Fruit fly (Drosophila melanogaster): Measurements from ENCODE around the gene CG12065.

CG12065 gene

dm6 chrX:8606206-8606605, 32.1 kb downstream of the CG12065 start, which contains the start of gene Caf1-180 (continued):
- TF ChIP-seq chn (GFP tag; optimal IDR thresholded peaks at IDR 0.05): peak; percentile 43
- TF ChIP-seq CG15696 (tag; optimal IDR thresholded peaks at IDR 0.05): no peak
- peak in 1 of 2 experiments; percentile 31 for TF ChIP-seq chif (GFP tag; optimal IDR thresholded peaks at IDR 0.05)
- no peak for TF ChIP-seq Gsc (GFP tag; IDR thresholded peaks at IDR 0.05)
- TF ChIP-seq CG2202 (tag; optimal IDR thresholded peaks at IDR 0.05): no peak
- TF ChIP-seq CkIIα-i1 (GFP tag; IDR thresholded peaks at IDR 0.05): no peak
- TF ChIP-seq gcm2 (GFP tag; optimal IDR thresholded peaks at IDR 0.05): no peak
- TF ChIP-seq dimm (GFP tag; IDR thresholded peaks at IDR 0.05): no peak
- TF ChIP-seq CG14710 (tag; optimal IDR thresholded peaks at IDR 0.05): peak; percentile 60
- no peak; the same call in 2 of the 3 replicates for TF ChIP-seq CG17361 (GFP tag; IDR thresholded peaks at IDR 0.05)
- TF ChIP-seq btn (GFP tag; optimal IDR thresholded peaks at IDR 0.05): no peak
- no peak for TF ChIP-seq B-H2 (GFP tag; optimal IDR thresholded peaks at IDR 0.05)
- no peak for TF ChIP-seq vfl (GFP tag; optimal IDR thresholded peaks at IDR 0.05)
- TF ChIP-seq ash1 (GFP tag; optimal IDR thresholded peaks at IDR 0.05): no peak
- peak; percentile 15 for TF ChIP-seq NfI (GFP tag; optimal IDR thresholded peaks at IDR 0.05)
- TF ChIP-seq CG32532 (GFP tag; IDR thresholded peaks at IDR 0.05): peak; percentile 56; the same call in 1 of the 2 replicates
- TF ChIP-seq pho (GFP tag; optimal IDR thresholded peaks at IDR 0.05): peak; percentile 45
- peak; percentile 75 for TF ChIP-seq unc-4 (GFP tag; IDR thresholded peaks at IDR 0.05; ENCODE audit: partially characterized antibody)
- TF ChIP-seq dpn (GFP tag; optimal IDR thresholded peaks at IDR 0.05): peak; percentile 30 to 33
- no peak for TF ChIP-seq CG6689 (GFP tag; IDR thresholded peaks at IDR 0.05)
- no peak for TF ChIP-seq Hand (GFP tag; optimal IDR thresholded peaks at IDR 0.05)
- peak; percentile 57; the same call in 2 of the 3 replicates for TF ChIP-seq CG14860 (GFP tag; IDR thresholded peaks at IDR 0.05; ENCODE audit: partially characterized antibody)
- no peak for TF ChIP-seq MTF-1 (GFP tag; optimal IDR thresholded peaks at IDR 0.05; ENCODE audit: borderline replicate concordance)
- no peak for TF ChIP-seq sc (optimal IDR thresholded peaks at IDR 0.05)
- TF ChIP-seq sc (GFP tag; optimal IDR thresholded peaks at IDR 0.05): no peak
- no peak for TF ChIP-seq caup (GFP tag; optimal IDR thresholded peaks at IDR 0.05; ENCODE audit: severe bottlenecking)
- TF ChIP-seq E2f2 (GFP tag; IDR thresholded peaks at IDR 0.05): peak; percentile 82
- peak; percentile 57 for TF ChIP-seq hbn (GFP tag; IDR thresholded peaks at IDR 0.05; ENCODE audit: partially characterized antibody)
- TF ChIP-seq CG3995 (GFP tag; optimal IDR thresholded peaks at IDR 0.05): peak; percentile 50
- no peak for TF ChIP-seq CG11093 (GFP tag; IDR thresholded peaks at IDR 0.05)
- peak; percentile 28 for TF ChIP-seq zen (tag; optimal IDR thresholded peaks at IDR 0.05)
- no peak for TF ChIP-seq CG4360 (GFP tag; IDR thresholded peaks at IDR 0.05)
- peak; percentile 6; the same call in 1 of the 2 replicates for TF ChIP-seq CG9215 (GFP tag; IDR thresholded peaks at IDR 0.05)
- peak; percentile 79 for TF ChIP-seq bbx (GFP tag; IDR thresholded peaks at IDR 0.05; ENCODE audit: partially characterized antibody)
- peak; percentile 82 for TF ChIP-seq oc (tag; optimal IDR thresholded peaks at IDR 0.05)
- TF ChIP-seq CG2678 (tag; optimal IDR thresholded peaks at IDR 0.05): no peak
- TF ChIP-seq wek (GFP tag; optimal IDR thresholded peaks at IDR 0.05): no peak
- TF ChIP-seq dan (GFP tag; IDR thresholded peaks at IDR 0.05): no peak
- no peak for TF ChIP-seq CG17612 (GFP tag; IDR thresholded peaks at IDR 0.05)
- TF ChIP-seq Dp (GFP tag; optimal IDR thresholded peaks at IDR 0.05): peak; percentile 83
- no peak for TF ChIP-seq nerfin-1 (tag; optimal IDR thresholded peaks at IDR 0.05)
- peak; percentile 94 for TF ChIP-seq Ets65A (GFP tag)
- TF ChIP-seq dmrt11E (tag; optimal IDR thresholded peaks at IDR 0.05): no peak
- TF ChIP-seq wdn (GFP tag; IDR thresholded peaks at IDR 0.05): no peak
- TF ChIP-seq eyg (GFP tag; optimal IDR thresholded peaks at IDR 0.05): no peak
- TF ChIP-seq grn (GFP tag; optimal IDR thresholded peaks at IDR 0.05): peak; percentile 12
- peak; percentile 36 for TF ChIP-seq CG9797 (GFP tag; optimal IDR thresholded peaks at IDR 0.05)
- TF ChIP-seq CG2116 (GFP tag; optimal IDR thresholded peaks at IDR 0.05): peak; percentile 58
- TF ChIP-seq sisA (GFP tag; IDR thresholded peaks at IDR 0.05): 0 out of 2 replicates have a peak, but pooled peaks have one; percentile 9
- peak; percentile 20 for TF ChIP-seq CG12942 (GFP tag; optimal IDR thresholded peaks at IDR 0.05)
- TF ChIP-seq insv (GFP tag; optimal IDR thresholded peaks at IDR 0.05): peak in 1 of 2 experiments; percentile 88

Data from whole organism, embryonic.